Fruit fly (Drosophila melanogaster) whole organism, embryonic: ENCODE data around the gene ALiX.

ENCODE experiments used
- C15 ChIP-seq: fragments of 200-800 bp; sonication (Bioruptor generic); IDR thresholded peaks from 3 replicates; pipeline ENCODE4 v1.3.6; 2022; ENCODE audit warnings: missing biosample characterization, missing genetic modification characterization
- CG10654 ChIP-seq: fragments of 200-800 bp; sonication (Bioruptor generic); optimal IDR thresholded peaks from 2 replicates; lab custom pipeline; 2016; ENCODE audit warnings: missing biosample characterization, missing genetic modification characterization
- CG11723 ChIP-seq: fragments of 200-800 bp; sonication (Bioruptor generic); optimal IDR thresholded peaks from 2 replicates; lab custom pipeline; 2017; ENCODE audit warnings: missing biosample characterization, mild to moderate bottlenecking, missing genetic modification characterization
- CG34376 ChIP-seq: fragments of 200-800 bp; sonication (Bioruptor generic); optimal IDR thresholded peaks from 2 replicates; lab custom pipeline; 2018; ENCODE audit warnings: missing biosample characterization, mild to moderate bottlenecking, missing genetic modification characterization
- CG3726 ChIP-seq: fragments of 200-800 bp; sonication (Bioruptor generic); IDR thresholded peaks from 3 replicates; pipeline ENCODE4, ENCODE4 v1.3.6; 2022; ENCODE audit warnings: missing biosample characterization, missing genetic modification characterization
- Fer2 ChIP-seq: fragments of 200-800 bp; sonication (Bioruptor generic); optimal IDR thresholded peaks from 2 replicates; lab custom pipeline; 2018; ENCODE audit warnings: missing biosample characterization, mild to moderate bottlenecking, missing genetic modification characterization, moderate library complexity
- Hsf ChIP-seq: fragments of 200-800 bp; sonication (Bioruptor generic); optimal IDR thresholded peaks from 3 replicates; lab custom pipeline; 2016; ENCODE audit warnings: missing biosample characterization, missing genetic modification characterization
- Trl ChIP-seq, 3 experiments: fragments of >200 bp in 2 of 3; fragments of 200-800 bp in 1 of 3; sonication (Bioruptor generic) in 1 of 3; optimal IDR thresholded peaks; 2 replicates in 1 of 3; 3 replicates in 2 of 3; lab custom pipeline; 2016 to 2017; ENCODE audit warnings: missing biosample characterization in 1 of 3, missing genetic modification characterization in 1 of 3
- ato ChIP-seq: fragments of 200-800 bp; sonication (Bioruptor generic); IDR thresholded peaks from 2 replicates; pipeline ENCODE4 v1.3.6; 2022; ENCODE audit warnings: missing biosample characterization, missing genetic modification characterization; ENCODE audit not compliant: partially characterized antibody
- gro ChIP-seq: fragments of 200-800 bp; sonication (Bioruptor generic); optimal IDR thresholded peaks from 2 replicates; lab custom pipeline; 2016; ENCODE audit warnings: missing biosample characterization, missing genetic modification characterization
- lola ChIP-seq, 3 experiments: fragments of >200 bp in 2 of 3; fragments of 200-800 bp in 1 of 3; sonication (Bioruptor generic) in 1 of 3; optimal IDR thresholded peaks; 2 replicates each; lab custom pipeline; 2017 to 2019; ENCODE audit warnings: missing biosample characterization in 3 of 3, missing genetic modification characterization in 3 of 3, mild to moderate bottlenecking in 1 of 3, moderate library complexity in 1 of 3
- pnt ChIP-seq: fragments of 200-800 bp; sonication (Bioruptor generic); optimal IDR thresholded peaks from 3 replicates; lab custom pipeline; 2016; ENCODE audit warnings: missing biosample characterization, missing genetic modification characterization
- sima ChIP-seq: fragments of 200-800 bp; sonication (Bioruptor generic); optimal IDR thresholded peaks from 2 replicates; lab custom pipeline; 2016; ENCODE audit warnings: missing biosample characterization, missing genetic modification characterization

DNA sequence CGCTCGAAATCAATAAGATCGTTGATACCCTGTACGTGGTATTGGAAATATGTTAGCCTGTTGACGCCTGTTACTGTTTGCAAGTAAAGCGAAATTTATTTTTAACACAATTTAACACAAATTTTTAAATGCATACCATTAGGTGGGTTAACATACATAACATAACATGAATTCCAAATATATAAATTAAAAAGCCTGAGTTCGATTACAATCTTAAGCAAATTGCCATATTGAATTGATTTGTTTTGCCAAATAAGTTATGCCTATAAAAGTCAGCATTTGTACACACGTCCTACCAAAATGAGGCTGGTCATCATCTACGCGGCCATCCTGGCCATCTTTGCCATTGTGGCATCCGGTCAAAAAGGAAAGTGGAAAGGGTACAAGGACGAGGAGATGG, 5.9 kb downstream of the ALiX start, which contains the start of gene CG43319:
- TF ChIP-seq ato (GFP tag; lab: Robert Waterston, UW): no peak
- TF ChIP-seq lola (GFP tag; optimal IDR thresholded peaks at IDR 0.05; lab: Kevin White, UChicago): no peak
- no peak for TF ChIP-seq CG10654 (GFP tag; lab: Kevin White, UChicago)
- no peak for TF ChIP-seq C15
- TF ChIP-seq CG3726: no peak
- no peak for TF ChIP-seq gro
- TF ChIP-seq Trl (optimal IDR thresholded peaks at IDR 0.05; lab: Kevin White, UChicago): no peak
- TF ChIP-seq Trl (GFP tag; optimal IDR thresholded peaks at IDR 0.05; lab: Kevin White, UChicago): no peak
- TF ChIP-seq pnt (GFP tag; lab: Kevin White, UChicago): no peak
- no peak for TF ChIP-seq CG11723 (GFP tag; lab: Kevin White, UChicago)
- TF ChIP-seq CG34376 (GFP tag; lab: Kevin White, UChicago): no peak
- no peak for TF ChIP-seq sima (GFP tag; lab: Kevin White, UChicago)
- TF ChIP-seq Hsf (GFP tag; lab: Kevin White, UChicago): no peak
- no peak for TF ChIP-seq Fer2 (tag; lab: Kevin White, UChicago)
